Fruit fly (Drosophila melanogaster) whole organism: ENCODE measurements around the gene CG8852.

ENCODE experiments used
- CG8478 ChIP-seq: fragments of >200 bp; optimal IDR thresholded peaks from 2 replicates; lab custom pipeline; 2018; ENCODE audit warnings: inconsistent platforms
- Dll ChIP-seq: fragments of >200 bp; optimal IDR thresholded peaks from 2 replicates; lab custom pipeline; 2017
- EcR ChIP-seq, 2 experiments: fragments of >200 bp; optimal IDR thresholded peaks; 2 replicates each; lab custom pipeline; 2017; ENCODE audit warnings: missing biosample characterization in 2 of 2, missing genetic modification characterization in 2 of 2, missing genetic modification reagents in 2 of 2
- pan ChIP-seq: fragments of >200 bp; optimal IDR thresholded peaks from 2 replicates; lab custom pipeline; 2017
- psq ChIP-seq: fragments of >200 bp; optimal IDR thresholded peaks from 2 replicates; lab custom pipeline; 2017
- usp ChIP-seq: fragments of >200 bp; optimal IDR thresholded peaks from 2 replicates; lab custom pipeline; 2017; ENCODE audit warnings: missing biosample characterization, missing genetic modification characterization, mixed read lengths

Gene CG8852

DNA sequence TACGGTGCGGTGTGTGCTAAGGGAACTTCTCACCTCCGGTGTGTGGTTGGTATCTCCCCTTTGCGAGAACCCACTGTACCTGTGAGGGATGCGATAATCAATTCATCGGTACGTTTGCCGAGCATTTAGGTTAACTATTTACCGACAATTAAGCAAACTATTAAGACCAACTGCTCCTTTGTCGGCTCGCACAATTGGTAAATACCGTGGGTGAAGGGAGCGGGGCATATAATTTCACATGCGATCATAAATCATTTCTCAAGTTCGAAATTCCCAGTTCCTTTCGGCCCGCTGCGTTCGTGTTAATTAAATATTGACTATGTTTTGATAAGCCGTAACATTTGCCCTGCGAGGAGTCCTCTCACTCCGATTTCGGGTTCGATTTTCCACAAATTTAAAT is 23.9 kb downstream of the CG8852 start:
- TF ChIP-seq psq (lab: Kevin White, UChicago) (no peak), Dll (no peak), usp (GFP tag; lab: Kevin White, UChicago) (no peak), EcR (GFP tag; optimal IDR thresholded peaks at IDR 0.05; lab: Kevin White, UChicago) (no peak), CG8478 (lab: Kevin White, UChicago) (no peak), pan (lab: Kevin White, UChicago) (no peak)

DNA sequence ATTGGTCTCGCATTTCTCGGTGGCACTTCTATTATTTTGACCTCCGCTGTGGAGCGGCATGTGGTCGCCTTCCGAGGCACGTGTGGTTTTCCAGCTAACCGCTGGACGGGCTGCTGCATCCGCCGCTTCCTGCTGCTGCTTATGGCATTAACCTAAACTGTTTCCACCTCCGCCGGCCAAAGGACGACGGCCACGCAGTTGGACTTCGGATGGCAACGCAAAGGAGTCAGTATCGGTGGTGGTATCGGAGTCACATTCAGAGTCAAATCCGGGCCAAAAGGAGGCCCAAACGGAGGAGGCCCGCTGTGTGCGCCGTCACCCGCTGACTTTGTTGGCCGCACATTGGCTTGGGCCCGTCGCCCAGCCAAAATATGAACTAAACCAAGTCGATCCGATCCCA is 24.8 kb downstream of the CG8852 start:
- TF ChIP-seq Dll (no peak), pan (lab: Kevin White, UChicago) (no peak), CG8478 (lab: Kevin White, UChicago) (no peak), EcR (GFP tag; optimal IDR thresholded peaks at IDR 0.05; lab: Kevin White, UChicago) (no peak), psq (lab: Kevin White, UChicago) (no peak), usp (GFP tag; lab: Kevin White, UChicago) (no peak)

DNA sequence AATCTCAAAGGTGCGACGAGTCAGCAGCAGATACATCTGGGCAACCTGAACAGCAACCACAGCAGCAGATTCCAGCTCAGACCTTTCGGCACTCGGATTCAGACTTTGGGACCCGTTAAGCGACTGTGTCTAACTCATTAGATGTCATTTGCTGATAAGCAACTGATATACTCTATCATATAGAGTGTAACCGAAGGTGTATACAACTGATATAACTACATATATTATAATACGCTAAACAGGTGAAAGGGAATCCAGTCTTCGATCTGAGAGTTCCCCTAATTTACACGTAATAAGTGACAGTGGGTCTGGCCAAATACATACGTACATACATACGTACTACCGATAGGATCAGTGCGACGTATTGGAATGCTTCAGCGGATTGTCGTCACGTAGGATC is 25.7 kb downstream of the CG8852 start:
- no peak for TF ChIP-seq Dll
- TF ChIP-seq psq (lab: Kevin White, UChicago): no peak
- no peak for TF ChIP-seq pan (lab: Kevin White, UChicago)
- no peak for TF ChIP-seq CG8478 (lab: Kevin White, UChicago)
- TF ChIP-seq usp (GFP tag; lab: Kevin White, UChicago): no peak
- no peak for TF ChIP-seq EcR (GFP tag; optimal IDR thresholded peaks at IDR 0.05; lab: Kevin White, UChicago)

DNA sequence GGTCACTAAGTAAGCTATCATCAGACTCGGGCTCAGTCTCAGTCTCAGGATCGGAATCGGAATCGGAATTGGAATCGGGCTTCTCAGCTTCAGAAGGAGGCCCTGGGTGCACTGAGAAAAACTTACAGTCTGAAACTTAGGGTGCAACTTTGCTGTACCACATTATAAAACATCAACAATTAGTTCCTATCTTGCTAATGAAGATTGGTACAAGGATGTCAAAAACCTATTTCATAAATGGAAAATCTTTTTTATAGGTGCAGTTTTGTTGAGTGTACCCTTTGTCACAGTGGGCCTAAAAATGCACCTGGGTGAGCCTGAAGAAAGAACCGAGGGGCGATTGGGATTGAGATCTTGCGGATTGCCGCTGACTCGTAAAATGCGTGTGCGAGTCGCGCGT is 27.8 kb downstream of the CG8852 start:
- TF ChIP-seq EcR (GFP tag; optimal IDR thresholded peaks at IDR 0.05; lab: Kevin White, UChicago) (no peak), Dll (no peak), usp (GFP tag; lab: Kevin White, UChicago) (no peak), CG8478 (lab: Kevin White, UChicago) (no peak)

DNA sequence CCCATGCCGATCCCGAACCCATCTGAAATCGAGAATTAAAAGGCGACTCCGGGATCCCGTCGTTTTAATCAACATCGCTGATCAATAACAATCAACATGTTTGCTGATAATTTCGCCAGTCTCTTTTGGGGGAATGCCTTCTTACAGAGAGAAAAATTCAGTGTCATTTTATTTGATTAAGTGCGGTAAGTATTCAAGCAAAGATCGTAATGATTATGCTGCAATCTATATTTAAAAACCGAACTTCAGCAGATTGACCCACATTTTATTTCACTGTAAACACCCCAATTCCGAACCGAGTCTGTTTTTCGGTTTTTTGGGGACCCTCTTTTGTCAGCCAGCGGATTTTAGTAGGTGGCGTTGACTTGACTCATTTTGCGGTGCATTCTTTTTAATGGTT is 29.0 kb downstream of the CG8852 start:
- no peak for TF ChIP-seq CG8478 (lab: Kevin White, UChicago)
- no peak for TF ChIP-seq EcR (GFP tag; optimal IDR thresholded peaks at IDR 0.05; lab: Kevin White, UChicago)
- no peak for TF ChIP-seq psq (lab: Kevin White, UChicago)
- TF ChIP-seq usp (GFP tag; lab: Kevin White, UChicago): no peak
- TF ChIP-seq pan (lab: Kevin White, UChicago): no peak
- TF ChIP-seq Dll: no peak

DNA sequence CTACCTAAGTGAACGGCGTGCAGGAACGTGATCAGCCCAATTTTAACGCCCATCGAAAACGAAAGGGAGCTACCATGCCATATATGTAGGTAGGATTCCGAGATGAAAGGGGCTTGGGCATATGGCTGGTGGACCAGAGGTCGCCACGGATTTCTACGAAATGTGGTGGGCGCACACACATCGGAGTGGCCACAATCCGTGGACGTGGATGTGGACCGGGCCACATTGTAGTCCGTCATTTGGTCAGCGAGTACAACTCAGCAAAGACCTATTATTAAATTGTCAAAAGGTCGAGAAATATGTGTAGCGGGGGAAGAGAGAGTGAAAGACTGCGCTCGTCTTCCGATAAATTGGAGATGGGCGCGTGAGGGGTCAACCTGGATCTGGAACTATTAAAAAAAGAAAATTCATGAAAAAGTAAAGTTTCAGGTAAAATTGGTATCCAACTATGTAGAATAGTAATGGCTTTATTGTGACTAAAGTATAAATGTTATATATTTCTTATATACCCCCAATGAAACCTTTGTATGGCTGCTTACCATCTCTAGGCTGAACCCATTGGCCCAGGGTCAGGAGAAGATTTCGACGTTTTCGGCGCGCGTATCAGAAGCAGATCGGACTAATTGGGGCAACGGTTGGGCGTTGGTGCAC is 30.6 kb downstream of the CG8852 start:
- TF ChIP-seq usp (GFP tag; lab: Kevin White, UChicago): no peak

DNA sequence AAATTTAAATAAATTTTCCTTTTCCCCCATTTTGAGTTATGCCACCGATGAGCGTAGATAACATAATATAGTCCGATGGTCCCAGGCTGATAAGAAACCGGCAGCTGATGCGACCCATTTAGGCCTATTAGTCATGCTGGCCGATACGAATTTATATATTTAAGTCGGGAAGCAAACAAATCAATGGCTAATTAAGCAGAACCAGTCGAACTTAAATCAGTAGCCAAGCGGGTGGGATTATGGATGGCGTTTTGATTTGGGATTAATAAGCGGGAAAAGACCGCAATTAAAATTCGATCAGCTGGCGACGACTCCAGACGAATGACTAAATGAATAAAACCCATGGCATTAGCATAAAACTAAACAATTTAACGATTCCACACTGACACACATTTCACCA is 32.0 kb downstream of the CG8852 start:
- TF ChIP-seq EcR (GFP tag; optimal IDR thresholded peaks at IDR 0.05; lab: Kevin White, UChicago) (no peak), Dll (no peak), CG8478 (lab: Kevin White, UChicago) (no peak), usp (GFP tag; lab: Kevin White, UChicago) (no peak), pan (lab: Kevin White, UChicago) (no peak), psq (lab: Kevin White, UChicago) (no peak)

dm6 chr2L:3557471-3557870 is 32.5 kb downstream of the CG8852 start:
- TF ChIP-seq CG8478 (lab: Kevin White, UChicago) (no peak), usp (GFP tag; lab: Kevin White, UChicago) (no peak), EcR (GFP tag; optimal IDR thresholded peaks at IDR 0.05; lab: Kevin White, UChicago) (no peak), pan (lab: Kevin White, UChicago) (no peak)

dm6 chr2L:3558299-3558698 is 33.4 kb downstream of the CG8852 start:
- TF ChIP-seq Dll (no peak), CG8478 (lab: Kevin White, UChicago) (no peak), pan (lab: Kevin White, UChicago) (no peak), usp (GFP tag; lab: Kevin White, UChicago) (no peak), psq (lab: Kevin White, UChicago) (no peak), EcR (GFP tag; optimal IDR thresholded peaks at IDR 0.05; lab: Kevin White, UChicago) (no peak)

- no peak for TF ChIP-seq pan (lab: Kevin White, UChicago)
Observed at dm6 chr2L:3559647-3560046, 34.7 kb downstream of the CG8852 start.

DNA sequence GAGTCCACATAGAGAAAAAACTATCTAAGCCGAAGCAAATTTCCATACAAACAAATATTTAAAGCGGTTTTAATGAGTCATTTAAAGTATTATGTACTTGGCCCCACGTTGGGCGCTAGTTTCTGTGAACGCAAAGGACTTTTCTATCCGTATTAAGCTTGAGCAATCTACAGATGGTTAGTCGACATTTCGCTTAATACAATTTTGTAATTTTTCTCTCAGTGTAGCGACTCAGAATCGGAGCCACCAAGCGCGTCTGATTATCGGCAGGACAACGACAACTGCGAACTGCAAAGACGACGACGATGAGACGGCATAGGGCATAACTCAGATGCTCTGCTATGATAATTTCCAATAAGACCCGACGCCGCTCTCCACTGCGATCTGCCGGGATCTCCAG is 37.5 kb downstream of the CG8852 start:
- no peak for TF ChIP-seq CG8478 (lab: Kevin White, UChicago)
- TF ChIP-seq EcR (GFP tag; optimal IDR thresholded peaks at IDR 0.05; lab: Kevin White, UChicago): no peak
- no peak for TF ChIP-seq psq (lab: Kevin White, UChicago)
- TF ChIP-seq Dll: no peak
- TF ChIP-seq usp (GFP tag; lab: Kevin White, UChicago): no peak
- TF ChIP-seq pan (lab: Kevin White, UChicago): no peak

DNA sequence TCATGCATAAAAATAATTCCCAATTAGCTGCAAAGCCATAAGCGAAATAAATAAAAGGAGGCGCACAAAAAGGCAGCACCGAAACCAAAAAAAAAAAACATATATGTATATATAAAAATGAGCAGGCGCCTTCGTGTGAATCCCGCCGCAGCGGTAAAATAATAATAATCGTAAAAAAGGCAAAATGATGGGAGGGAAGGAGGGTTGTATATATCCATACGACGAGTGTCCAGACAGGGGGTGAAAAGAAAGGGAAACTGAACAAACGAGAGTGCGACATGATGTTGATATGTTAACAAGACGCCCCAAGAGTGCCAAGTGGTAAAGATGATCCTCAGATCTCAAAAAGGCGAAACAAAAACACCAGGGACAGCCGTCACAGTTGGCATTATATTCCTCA is 39.6 kb downstream of the CG8852 start:
- no peak for TF ChIP-seq psq (lab: Kevin White, UChicago)
- no peak for TF ChIP-seq usp (GFP tag; lab: Kevin White, UChicago)
- no peak for TF ChIP-seq Dll
- no peak for TF ChIP-seq pan (lab: Kevin White, UChicago)
- no peak for TF ChIP-seq EcR (GFP tag; optimal IDR thresholded peaks at IDR 0.05; lab: Kevin White, UChicago)
- no peak for TF ChIP-seq CG8478 (lab: Kevin White, UChicago)

DNA sequence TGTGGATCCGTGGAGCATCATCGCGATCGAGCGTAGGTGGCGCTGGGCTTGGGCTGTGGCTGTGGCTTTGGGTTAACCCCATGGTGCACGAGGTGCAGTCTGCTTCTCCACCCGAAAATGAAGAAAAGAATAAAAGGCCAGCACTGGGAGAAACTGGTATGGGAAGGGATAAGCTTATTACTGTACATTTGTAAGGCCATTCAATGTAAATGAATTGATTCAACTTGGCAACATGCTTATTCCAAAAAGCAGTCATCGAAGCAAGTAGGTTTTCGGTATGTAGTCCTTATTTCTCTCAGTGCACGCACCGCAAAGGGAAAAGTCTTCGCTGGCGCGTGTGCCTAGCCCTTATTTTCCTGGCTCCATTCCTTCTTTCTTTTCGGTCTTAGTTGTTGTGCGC is 41.6 kb downstream of the CG8852 start:
- TF ChIP-seq psq (lab: Kevin White, UChicago) (no peak), EcR (GFP tag; optimal IDR thresholded peaks at IDR 0.05; lab: Kevin White, UChicago) (no peak), pan (lab: Kevin White, UChicago) (no peak), Dll (no peak), usp (GFP tag; lab: Kevin White, UChicago) (no peak), CG8478 (lab: Kevin White, UChicago) (no peak)
